Fruit fly (Drosophila melanogaster) whole organism, embryonic: ENCODE measurements around the gene Tcs6.

Experiments used
- CG10209 ChIP-seq: fragments of 200-800 bp; sonication (Bioruptor generic); optimal IDR thresholded peaks from 3 replicates; lab custom pipeline; 2017; ENCODE audit warnings: missing biosample characterization, mild to moderate bottlenecking, missing genetic modification characterization, missing genetic modification reagents
- CG11695 ChIP-seq: fragments of 200-800 bp; sonication (Bioruptor generic); IDR thresholded peaks from 3 replicates; pipeline ENCODE4 v1.3.6; 2022; ENCODE audit warnings: missing biosample characterization, missing genetic modification characterization
- CG12659 ChIP-seq: fragments of 200-800 bp; sonication (Bioruptor generic); optimal IDR thresholded peaks from 3 replicates; lab custom pipeline; 2017; ENCODE audit warnings: mild to moderate bottlenecking, missing biosample characterization, missing genetic modification reagents, missing genetic modification characterization
- CG14014 ChIP-seq: fragments of 200-800 bp; sonication (Bioruptor generic); IDR thresholded peaks from 2 replicates; pipeline ENCODE4 v1.3.6; 2022; ENCODE audit warnings: missing biosample characterization, missing genetic modification characterization
- CG15011 ChIP-seq: fragments of 200-800 bp; sonication (Bioruptor generic); optimal IDR thresholded peaks from 3 replicates; lab custom pipeline; 2018; ENCODE audit warnings: missing biosample characterization, mild to moderate bottlenecking, missing genetic modification characterization
- CG15073 ChIP-seq: fragments of 200-800 bp; sonication (Bioruptor generic); optimal IDR thresholded peaks from 2 replicates; lab custom pipeline; 2016; ENCODE audit warnings: missing biosample characterization, missing genetic modification characterization
- CG15514 ChIP-seq: fragments of 200-800 bp; sonication (Bioruptor generic); optimal IDR thresholded peaks from 3 replicates; lab custom pipeline; 2017; ENCODE audit warnings: missing biosample characterization, missing genetic modification characterization, mild to moderate bottlenecking, moderate library complexity, missing genetic modification reagents
- CG17359 ChIP-seq: fragments of 200-800 bp; sonication (Bioruptor generic); optimal IDR thresholded peaks from 3 replicates; lab custom pipeline; 2018; ENCODE audit warnings: missing biosample characterization, mild to moderate bottlenecking, missing genetic modification characterization, moderate library complexity
- CG2678 ChIP-seq: fragments of 200-800 bp; sonication (Bioruptor generic); optimal IDR thresholded peaks from 3 replicates; lab custom pipeline; 2019; ENCODE audit warnings: missing biosample characterization, mild to moderate bottlenecking, missing genetic modification characterization, moderate library complexity
- CG32772 ChIP-seq: fragments of 200-800 bp; sonication (Bioruptor generic); IDR thresholded peaks from 2 replicates; pipeline ENCODE4 v1.3.6; 2022; ENCODE audit warnings: missing biosample characterization, missing genetic modification characterization
- CG33213 ChIP-seq: fragments of 200-800 bp; sonication (Bioruptor generic); optimal IDR thresholded peaks from 3 replicates; lab custom pipeline; 2016; ENCODE audit warnings: missing biosample characterization, missing genetic modification characterization
- CG42726 ChIP-seq: fragments of 200-800 bp; sonication (Bioruptor generic); IDR thresholded peaks from 2 replicates; pipeline ENCODE4 v1.3.6; 2022; ENCODE audit warnings: missing biosample characterization, missing genetic modification characterization; ENCODE audit not compliant: partially characterized antibody
- CG6791 ChIP-seq: fragments of 200-800 bp; sonication (Bioruptor generic); IDR thresholded peaks from 3 replicates; pipeline ENCODE4 v1.3.6; 2022; ENCODE audit warnings: missing biosample characterization, missing genetic modification characterization; ENCODE audit not compliant: partially characterized antibody
- CG7372 ChIP-seq: fragments of 200-800 bp; sonication (Bioruptor generic); IDR thresholded peaks from 2 replicates; pipeline ENCODE4 v1.3.6; 2022; ENCODE audit warnings: missing biosample characterization, missing genetic modification characterization
- CG7786 ChIP-seq: fragments of 200-800 bp; sonication (Bioruptor generic); optimal IDR thresholded peaks from 2 replicates; lab custom pipeline; 2016; ENCODE audit warnings: missing biosample characterization, missing genetic modification characterization
- CG7963 ChIP-seq: fragments of 200-800 bp; sonication (Bioruptor generic); IDR thresholded peaks from 3 replicates; pipeline ENCODE4 v1.3.6; 2022; ENCODE audit warnings: missing biosample characterization, missing genetic modification characterization; ENCODE audit not compliant: partially characterized antibody
- CG8359 ChIP-seq: fragments of 200-800 bp; sonication (Bioruptor generic); optimal IDR thresholded peaks from 2 replicates; lab custom pipeline; 2017; ENCODE audit warnings: missing biosample characterization, mild to moderate bottlenecking, missing genetic modification characterization, borderline replicate concordance
- CG8924 ChIP-seq: fragments of 200-800 bp; optimal IDR thresholded peaks from 3 replicates; lab custom pipeline; 2019; ENCODE audit warnings: missing biosample characterization, mild to moderate bottlenecking, missing genetic modification characterization, moderate library complexity
- CG8944 ChIP-seq: fragments of 200-800 bp; sonication (Bioruptor generic); optimal IDR thresholded peaks from 3 replicates; lab custom pipeline; 2016; ENCODE audit warnings: missing biosample characterization, missing genetic modification characterization
- CG9727 ChIP-seq: fragments of 200-800 bp; sonication (Bioruptor generic); optimal IDR thresholded peaks from 3 replicates; lab custom pipeline; 2017; ENCODE audit warnings: missing biosample characterization, mild to moderate bottlenecking, missing genetic modification characterization
- CG9797 ChIP-seq: fragments of 200-800 bp; sonication (Bioruptor generic); optimal IDR thresholded peaks from 3 replicates; lab custom pipeline; 2018; ENCODE audit warnings: missing biosample characterization, mild to moderate bottlenecking, missing genetic modification characterization
- CG9817 ChIP-seq: fragments of 200-800 bp; sonication (Bioruptor generic); optimal IDR thresholded peaks from 2 replicates; lab custom pipeline; 2018; ENCODE audit warnings: missing biosample characterization, mild to moderate bottlenecking, missing genetic modification characterization, moderate library complexity
- CoRest ChIP-seq: fragments of 200-800 bp; sonication (Bioruptor generic); optimal IDR thresholded peaks from 3 replicates; lab custom pipeline; 2018; ENCODE audit warnings: missing biosample characterization, mild to moderate bottlenecking, missing genetic modification characterization, moderate library complexity
- D ChIP-seq, 2 experiments: fragments of 200-800 bp in 1 of 2; fragments of >200 bp in 1 of 2; sonication (Bioruptor generic) in 1 of 2; optimal IDR thresholded peaks; 2 replicates in 1 of 2; 3 replicates in 1 of 2; lab custom pipeline; 2017; ENCODE audit warnings: mild to moderate bottlenecking in 1 of 2, missing biosample characterization in 1 of 2, missing genetic modification characterization in 1 of 2, missing genetic modification reagents in 1 of 2
- ERR ChIP-seq: fragments of 200-800 bp; sonication (Bioruptor generic); optimal IDR thresholded peaks from 2 replicates; lab custom pipeline; 2016; ENCODE audit warnings: missing biosample characterization, missing genetic modification characterization
- Hr51 ChIP-seq, 2 experiments: fragments of 200-800 bp; sonication (Bioruptor generic); optimal IDR thresholded peaks; 2 replicates in 1 of 2; 3 replicates in 1 of 2; lab custom pipeline; 2016 to 2018; ENCODE audit warnings: missing biosample characterization in 2 of 2, missing genetic modification characterization in 2 of 2, mild to moderate bottlenecking in 1 of 2, moderate library complexity in 1 of 2
- Hsf ChIP-seq: fragments of 200-800 bp; sonication (Bioruptor generic); optimal IDR thresholded peaks from 3 replicates; lab custom pipeline; 2016; ENCODE audit warnings: missing biosample characterization, missing genetic modification characterization
- Neu2 ChIP-seq: fragments of 200-800 bp; sonication (Bioruptor generic); optimal IDR thresholded peaks from 3 replicates; lab custom pipeline; 2016; ENCODE audit warnings: missing biosample characterization, missing genetic modification characterization, borderline replicate concordance
- Pdp1 ChIP-seq, 2 experiments: fragments of 200-800 bp; sonication (Bioruptor generic); optimal IDR thresholded peaks; 3 replicates each; lab custom pipeline; 2016; ENCODE audit warnings: missing biosample characterization in 2 of 2, missing genetic modification characterization in 2 of 2, mild to moderate bottlenecking in 1 of 2, moderate library complexity in 1 of 2
- Rx ChIP-seq: fragments of 200-800 bp; sonication (Bioruptor generic); IDR thresholded peaks from 2 replicates; pipeline ENCODE4 v1.3.6; 2022; ENCODE audit warnings: missing biosample characterization, missing genetic modification characterization
- Sox102F ChIP-seq: fragments of 200-800 bp; sonication (Bioruptor generic); optimal IDR thresholded peaks from 2 replicates; lab custom pipeline; 2018; ENCODE audit warnings: missing biosample characterization, mild to moderate bottlenecking, missing genetic modification characterization, moderate library complexity
- Sry-β ChIP-seq: fragments of 200-800 bp; sonication (Bioruptor generic); optimal IDR thresholded peaks from 2 replicates; lab custom pipeline; 2018; ENCODE audit warnings: missing biosample characterization, mild to moderate bottlenecking, missing genetic modification characterization, moderate library complexity
- Sry-δ ChIP-seq: fragments of 200-800 bp; sonication (Bioruptor generic); optimal IDR thresholded peaks from 2 replicates; lab custom pipeline; 2016; ENCODE audit warnings: missing biosample characterization, missing genetic modification characterization
- Trl ChIP-seq, 3 experiments: fragments of >200 bp in 2 of 3; fragments of 200-800 bp in 1 of 3; sonication (Bioruptor generic) in 1 of 3; optimal IDR thresholded peaks; 2 replicates in 1 of 3; 3 replicates in 2 of 3; lab custom pipeline; 2016 to 2017; ENCODE audit warnings: missing biosample characterization in 1 of 3, missing genetic modification characterization in 1 of 3
- bigmax ChIP-seq: fragments of 200-800 bp; sonication (Bioruptor generic); optimal IDR thresholded peaks from 2 replicates; lab custom pipeline; 2018; ENCODE audit warnings: missing biosample characterization, mild to moderate bottlenecking, missing genetic modification characterization
- eyg ChIP-seq: fragments of 200-800 bp; sonication (Bioruptor generic); optimal IDR thresholded peaks from 3 replicates; lab custom pipeline; 2016; ENCODE audit warnings: missing biosample characterization, missing genetic modification characterization
- fd3F ChIP-seq: fragments of 200-800 bp; sonication (Bioruptor generic); optimal IDR thresholded peaks from 2 replicates; lab custom pipeline; 2018; ENCODE audit warnings: missing biosample characterization, mild to moderate bottlenecking, missing genetic modification characterization, moderate library complexity
- gsb ChIP-seq: fragments of 200-800 bp; sonication (Bioruptor generic); IDR thresholded peaks from 2 replicates; pipeline ENCODE4 v1.3.6; 2022; ENCODE audit warnings: missing biosample characterization, missing genetic modification characterization
- her ChIP-seq: fragments of 200-800 bp; sonication (Bioruptor generic); optimal IDR thresholded peaks from 2 replicates; lab custom pipeline; 2016; ENCODE audit warnings: missing biosample characterization, missing genetic modification characterization
- insv ChIP-seq, 2 experiments: fragments of 200-800 bp; sonication (Bioruptor generic); optimal IDR thresholded peaks; 3 replicates each; lab custom pipeline; 2016 to 2018; ENCODE audit warnings: missing biosample characterization in 2 of 2, missing genetic modification characterization in 2 of 2
- knrl ChIP-seq: fragments of 200-800 bp; sonication (Bioruptor generic); IDR thresholded peaks from 3 replicates; pipeline ENCODE4 v1.3.6; 2022; ENCODE audit warnings: missing biosample characterization, missing genetic modification characterization; ENCODE audit not compliant: partially characterized antibody
- nmo ChIP-seq: fragments of 200-800 bp; sonication (Bioruptor generic); optimal IDR thresholded peaks from 2 replicates; lab custom pipeline; 2018; ENCODE audit warnings: missing biosample characterization, mild to moderate bottlenecking, missing genetic modification characterization, moderate library complexity
- rib ChIP-seq: fragments of 200-800 bp; sonication (Bioruptor generic); IDR thresholded peaks from 2 replicates; pipeline ENCODE4 v1.3.6; 2022; ENCODE audit warnings: missing biosample characterization, missing genetic modification characterization
- salm ChIP-seq: fragments of 200-800 bp; sonication (Bioruptor generic); optimal IDR thresholded peaks from 2 replicates; lab custom pipeline; 2018; ENCODE audit warnings: missing biosample characterization, mild to moderate bottlenecking, missing genetic modification characterization
- sens ChIP-seq: fragments of 200-800 bp; sonication (Bioruptor generic); peaks from one replicate; lab custom pipeline; 2016; ENCODE audit warnings: missing biosample characterization, missing genetic modification characterization
- sima ChIP-seq: fragments of 200-800 bp; sonication (Bioruptor generic); optimal IDR thresholded peaks from 2 replicates; lab custom pipeline; 2016; ENCODE audit warnings: missing biosample characterization, missing genetic modification characterization
- tio ChIP-seq: fragments of 200-800 bp; sonication (Bioruptor generic); optimal IDR thresholded peaks from 2 replicates; lab custom pipeline; 2017; ENCODE audit warnings: missing biosample characterization, missing genetic modification characterization, inconsistent platforms

Gene Tcs6

dm6 chr3R:26104302-26105140 is 46.5 kb upstream of the Tcs6 start (continued):
- no peak for TF ChIP-seq her (GFP tag; lab: Kevin White, UChicago)
- peak; percentile 25 for TF ChIP-seq CG15514 (GFP tag; lab: Kevin White, UChicago)
- TF ChIP-seq Sry-β (GFP tag; lab: Kevin White, UChicago): no peak
- TF ChIP-seq CG15073 (GFP tag; lab: Kevin White, UChicago): no peak
- TF ChIP-seq Sox102F: peak; percentile 23
- peak; percentile 28 for TF ChIP-seq nmo (GFP tag; lab: Kevin White, UChicago)
- no peak for TF ChIP-seq Neu2 (GFP tag; lab: Kevin White, UChicago)
- peak; percentile 40 for TF ChIP-seq CG9727 (GFP tag; lab: Kevin White, UChicago)
- TF ChIP-seq insv (GFP tag; optimal IDR thresholded peaks at IDR 0.05; lab: Kevin White, UChicago): no peak
- peak; percentile 80 for TF ChIP-seq sens
- peak; percentile 32 for TF ChIP-seq CG9817
- peak in 1 of 2 experiments; percentile 39 for TF ChIP-seq Hr51 (GFP tag; optimal IDR thresholded peaks at IDR 0.05; lab: Kevin White, UChicago)
- peak; percentile 4 for TF ChIP-seq CG17359
- TF ChIP-seq CG10209 (GFP tag; lab: Kevin White, UChicago): peak; percentile 23
- TF ChIP-seq CG7786: no peak
- peak; percentile 31 for TF ChIP-seq CG8924 (tag; lab: Kevin White, UChicago)
- TF ChIP-seq tio (GFP tag; lab: Kevin White, UChicago): peak; percentile 34
- TF ChIP-seq CG2678: peak; percentile 68
- TF ChIP-seq rib: peak; percentile 47; the same call in 1 of the 2 replicates
- TF ChIP-seq Pdp1 (GFP tag; optimal IDR thresholded peaks at IDR 0.05; lab: Kevin White, UChicago): no peak
- TF ChIP-seq CG14014 (GFP tag; lab: Robert Waterston, UW): peak; percentile 28; the same call in 1 of the 2 replicates
- no peak for TF ChIP-seq knrl
- peak; percentile 39 for TF ChIP-seq CoRest (tag; lab: Kevin White, UChicago)
- no peak for TF ChIP-seq gsb
- no peak for TF ChIP-seq CG8944 (GFP tag; lab: Kevin White, UChicago)
- no peak for TF ChIP-seq Sry-δ (GFP tag; lab: Kevin White, UChicago)
- no peak for TF ChIP-seq CG15011 (GFP tag; lab: Kevin White, UChicago)
- TF ChIP-seq CG7963: no peak
- TF ChIP-seq Trl (optimal IDR thresholded peaks at IDR 0.05; lab: Kevin White, UChicago): no peak
- no peak for TF ChIP-seq Trl (GFP tag; optimal IDR thresholded peaks at IDR 0.05; lab: Kevin White, UChicago)
- TF ChIP-seq CG6791 (GFP tag; lab: Robert Waterston, UW): no peak
- TF ChIP-seq CG11695 (GFP tag; lab: Robert Waterston, UW): 0 out of 3 replicates have a peak, but pooled peaks have one; percentile 44
- TF ChIP-seq CG8359 (GFP tag; lab: Kevin White, UChicago): no peak
- no peak for TF ChIP-seq Hsf (GFP tag; lab: Kevin White, UChicago)
- TF ChIP-seq eyg: no peak
- TF ChIP-seq CG42726 (GFP tag; lab: Robert Waterston, UW): no peak
- no peak for TF ChIP-seq CG32772 (GFP tag; lab: Robert Waterston, UW)
- TF ChIP-seq fd3F (GFP tag; lab: Kevin White, UChicago): no peak
- TF ChIP-seq bigmax (GFP tag; lab: Kevin White, UChicago): no peak
- TF ChIP-seq CG33213 (GFP tag; lab: Kevin White, UChicago): no peak
- TF ChIP-seq salm (tag; lab: Kevin White, UChicago): no peak
- no peak for TF ChIP-seq CG9797
- no peak for TF ChIP-seq Rx
- TF ChIP-seq CG7372 (GFP tag; lab: Robert Waterston, UW): no peak
- TF ChIP-seq sima: no peak
- peak; percentile 20 for TF ChIP-seq CG12659 (GFP tag; lab: Kevin White, UChicago)
- no peak for TF ChIP-seq D (optimal IDR thresholded peaks at IDR 0.05; lab: Kevin White, UChicago)
- TF ChIP-seq D (GFP tag; optimal IDR thresholded peaks at IDR 0.05; lab: Kevin White, UChicago): no peak
- TF ChIP-seq ERR (GFP tag; lab: Kevin White, UChicago): no peak
